Worm (Caenorhabditis elegans) whole organism, L4/young adult: ENCODE data around the gene F22B7.1.

Experiments
- dao-5 ChIP-seq: sonication (generic microtip); optimal IDR thresholded peaks from 2 replicates; lab custom pipeline; 2016; ENCODE audit warnings: missing genotype, missing genetic modification characterization, moderate library complexity, missing compliant biosample characterization
- him-1 ChIP-seq: sonication (generic microtip); optimal IDR thresholded peaks from 2 replicates; lab custom pipeline; 2016; ENCODE audit warnings: missing genotype, missing genetic modification reagents, missing genetic modification characterization, missing compliant biosample characterization

DNA sequence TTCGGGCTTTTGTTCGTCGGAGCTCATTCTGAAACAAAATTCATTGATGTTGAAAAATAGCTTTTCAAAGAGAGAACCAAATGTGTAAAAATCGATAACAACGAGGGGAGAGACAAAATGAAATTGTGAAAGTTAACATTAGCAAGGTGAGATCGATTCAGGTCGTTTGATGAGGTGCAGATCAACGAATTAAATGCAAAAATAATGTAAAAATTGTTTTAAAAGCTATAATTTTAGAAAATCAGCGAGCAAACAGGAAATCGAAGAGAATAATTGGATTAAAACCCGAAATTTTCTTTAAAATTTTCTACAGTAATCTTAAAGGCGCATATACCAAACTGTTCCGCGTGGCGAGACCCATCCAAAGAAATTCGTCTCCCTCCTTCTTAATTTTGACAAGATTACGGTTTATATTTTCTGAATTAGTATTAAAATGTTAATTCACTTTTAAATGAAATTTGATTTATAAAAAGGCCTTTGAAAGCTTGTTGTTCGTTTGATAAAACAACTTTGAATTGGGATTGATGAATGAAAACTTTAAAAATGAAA lies 46.7 kb upstream of the F22B7.1 start, which contains the start of gene C13G5.2:
- TF ChIP-seq him-1 (tag; lab: Kevin White, UChicago) (no peak), dao-5 (no peak)
